Worm (Caenorhabditis elegans): ENCODE results near the gene C26B9.3.

- TF ChIP-seq med-1 (GFP tag; optimal IDR thresholded peaks at IDR 0.05; ENCODE audit: insufficient read depth) = no peak
- TF ChIP-seq tab-1 (GFP tag; IDR thresholded peaks at IDR 0.05) = no peak
- no peak for TF ChIP-seq klf-2 (GFP tag; conservative IDR thresholded peaks at IDR 0.05)
- no peak for TF ChIP-seq ztf-23 (GFP tag; IDR thresholded peaks at IDR 0.05)
Measured at ce11 chrX:5365437-5365836, 27.3 kb downstream of the C26B9.3 start, which contains the start of gene F35C8.5.
